Worm (Caenorhabditis elegans) whole organism, L3 larva: ENCODE data around the gene coh-3.

Source experiments
- daf-12 ChIP-seq: fragments of 150-350 bp; optimal IDR thresholded peaks from 2 replicates; lab custom pipeline; 2014; ENCODE audit warnings: missing biosample characterization, missing genetic modification reagents, missing genetic modification characterization
- unc-62 ChIP-seq: fragments of 150-350 bp; sonication (generic microtip); optimal IDR thresholded peaks from 4 replicates; lab custom pipeline; 2014; ENCODE audit warnings: missing biosample characterization, missing genetic modification reagents, missing genetic modification characterization

- TF ChIP-seq unc-62 (GFP tag; lab: Kevin White, UChicago) (no peak), daf-12 (tag; lab: Kevin White, UChicago) (no peak)
These were observed 38.3 kb downstream of the coh-3 start for ce11 chrV:14495493-14495892.
